Fruit fly (Drosophila melanogaster) whole organism: ENCODE results near the gene Klp10A.

Experiments
- CG8478 ChIP-seq: fragments of >200 bp; optimal IDR thresholded peaks from 2 replicates; lab custom pipeline; 2018; ENCODE audit warnings: inconsistent platforms
- pan ChIP-seq: fragments of >200 bp; optimal IDR thresholded peaks from 2 replicates; lab custom pipeline; 2017
- usp ChIP-seq: fragments of >200 bp; optimal IDR thresholded peaks from 2 replicates; lab custom pipeline; 2017; ENCODE audit warnings: missing biosample characterization, missing genetic modification characterization, mixed read lengths

DNA sequence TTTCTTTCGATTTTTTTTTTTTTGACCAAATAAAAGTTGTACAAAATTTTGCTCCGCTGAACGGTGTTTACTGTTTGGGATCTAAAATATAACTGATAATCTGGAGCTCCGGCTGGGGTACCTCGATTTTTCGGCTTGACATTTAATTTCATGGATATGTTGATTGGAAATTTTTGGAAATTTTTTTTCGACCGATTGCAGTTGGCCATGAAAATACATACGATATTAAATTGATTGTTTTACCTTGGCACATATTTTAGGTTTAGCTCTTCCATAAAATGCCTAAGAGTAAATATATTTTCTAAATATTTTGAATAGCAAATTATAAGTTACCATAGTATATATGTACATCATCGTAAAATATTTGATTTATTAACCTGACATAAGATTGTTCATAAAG, 33.7 kb upstream of the Klp10A start, which contains the start of gene CG1394:
- TF ChIP-seq CG8478 (lab: Kevin White, UChicago) (no peak), pan (no peak), usp (GFP tag; lab: Kevin White, UChicago) (no peak)
